Worm (Caenorhabditis elegans): ENCODE data around the gene wdr-5.1.

wdr-5.1 gene

DNA sequence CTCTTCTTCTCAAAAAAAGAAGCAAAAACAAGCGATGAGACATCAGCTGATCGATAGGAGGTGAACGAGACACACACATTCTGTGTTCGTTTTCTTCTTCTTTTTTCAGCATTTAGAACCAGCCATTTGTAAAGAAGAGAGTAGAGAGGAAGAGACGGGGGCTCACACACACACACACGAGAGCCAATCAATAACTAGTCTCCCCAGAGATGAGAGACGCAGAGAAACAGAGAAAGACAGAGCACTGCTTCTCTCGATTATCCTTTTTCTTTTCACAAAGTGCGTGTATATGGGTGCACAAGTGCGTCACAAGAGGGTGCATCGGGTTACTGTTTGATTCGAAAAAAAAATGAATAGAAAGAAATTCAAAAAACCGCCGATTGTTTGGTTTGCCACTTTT lies 27.7 kb upstream of the wdr-5.1 start:
- TF ChIP-seq ces-1 (GFP tag; optimal IDR thresholded peaks at IDR 0.05) (peak; percentile 79), lin-32 (GFP tag; optimal IDR thresholded peaks at IDR 0.05) (no peak), drap-1 (GFP tag; optimal IDR thresholded peaks at IDR 0.05) (no peak), nhr-76 (tag; optimal IDR thresholded peaks at IDR 0.05) (no peak), mep-1 (tag; optimal IDR thresholded peaks at IDR 0.05) (peak; percentile 56), ceh-39 (tag; optimal IDR thresholded peaks at IDR 0.05) (peak; percentile 25), zip-8 (tag; optimal IDR thresholded peaks at IDR 0.05) (no peak), bed-3 (GFP tag; optimal IDR thresholded peaks at IDR 0.05) (no peak), unc-39 (tag; optimal IDR thresholded peaks at IDR 0.05) (no peak), sptf-1 (tag; optimal IDR thresholded peaks at IDR 0.05) (peak; percentile 60), mab-5 (tag; optimal IDR thresholded peaks at IDR 0.05) (no peak), elt-3 (tag; optimal IDR thresholded peaks at IDR 0.05) (no peak), hlh-1 (tag; optimal IDR thresholded peaks at IDR 0.05) (peak; percentile 36), mls-2 (tag; optimal IDR thresholded peaks at IDR 0.05) (peak; percentile 25), unc-120 (tag; optimal IDR thresholded peaks at IDR 0.05; ENCODE audit: poor library complexity, severe bottlenecking) (peak; percentile 77), pha-4 (tag; optimal IDR thresholded peaks at IDR 0.05) (peak; percentile 63), unc-62 (GFP tag; optimal IDR thresholded peaks at IDR 0.05) (no peak), ham-2 (GFP tag; optimal IDR thresholded peaks at IDR 0.05) (no peak)

DNA sequence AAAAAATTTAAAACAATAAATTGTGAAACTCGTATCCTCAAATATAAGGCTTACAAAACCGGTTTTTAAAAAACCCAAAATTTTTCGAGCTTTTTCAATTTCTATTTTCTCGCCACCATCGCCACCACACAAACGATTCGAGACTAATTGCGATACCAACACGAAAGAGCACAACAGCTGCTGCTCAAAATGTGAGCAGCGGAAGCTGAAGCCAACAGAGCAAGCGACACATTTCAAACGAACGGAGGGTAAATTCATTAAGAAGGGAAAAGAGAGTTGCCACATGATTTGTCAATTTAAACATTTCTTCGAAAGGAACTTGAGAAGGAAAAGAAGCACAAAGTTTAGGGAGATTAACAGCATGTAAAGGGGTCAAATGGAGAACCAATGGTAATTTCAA lies 26.0 kb upstream of the wdr-5.1 start:
- TF ChIP-seq hlh-1 (tag; optimal IDR thresholded peaks at IDR 0.05) (peak; percentile 92), ces-1 (GFP tag; optimal IDR thresholded peaks at IDR 0.05) (peak; percentile 87), elt-3 (tag; optimal IDR thresholded peaks at IDR 0.05) (no peak), zip-8 (tag; optimal IDR thresholded peaks at IDR 0.05) (no peak), ceh-43 (GFP tag; optimal IDR thresholded peaks at IDR 0.05) (no peak), bed-3 (GFP tag; optimal IDR thresholded peaks at IDR 0.05) (no peak), nhr-2 (tag; optimal IDR thresholded peaks at IDR 0.05) (no peak), cnd-1 (tag; optimal IDR thresholded peaks at IDR 0.05) (no peak), mep-1 (tag; optimal IDR thresholded peaks at IDR 0.05) (no peak), lin-32 (GFP tag; optimal IDR thresholded peaks at IDR 0.05) (peak; percentile 17), lin-13 (tag; optimal IDR thresholded peaks at IDR 0.05) (no peak), snpc-4 (tag; optimal IDR thresholded peaks at IDR 0.05) (no peak), unc-39 (tag; optimal IDR thresholded peaks at IDR 0.05) (no peak), unc-120 (tag; optimal IDR thresholded peaks at IDR 0.05; ENCODE audit: poor library complexity, severe bottlenecking) (peak; percentile 5), sem-2 (GFP tag; optimal IDR thresholded peaks at IDR 0.05) (no peak), mls-2 (tag; optimal IDR thresholded peaks at IDR 0.05) (no peak), unc-62 (GFP tag; optimal IDR thresholded peaks at IDR 0.05) (peak; percentile 18), flh-1 (GFP tag; optimal IDR thresholded peaks at IDR 0.05) (no peak), nhr-12 (tag; optimal IDR thresholded peaks at IDR 0.05) (no peak), drap-1 (GFP tag; optimal IDR thresholded peaks at IDR 0.05) (no peak), tbx-8 (GFP tag; optimal IDR thresholded peaks at IDR 0.05) (no peak), nhr-237 (tag; optimal IDR thresholded peaks at IDR 0.05) (no peak), pha-4 (tag; optimal IDR thresholded peaks at IDR 0.05) (no peak), nhr-28 (tag; optimal IDR thresholded peaks at IDR 0.05) (no peak), ceh-39 (tag; optimal IDR thresholded peaks at IDR 0.05) (no peak), lsy-2 (tag; optimal IDR thresholded peaks at IDR 0.05) (no peak), ztf-11 (tag; optimal IDR thresholded peaks at IDR 0.05) (no peak), nhr-76 (tag; optimal IDR thresholded peaks at IDR 0.05) (no peak), blmp-1 (tag; optimal IDR thresholded peaks at IDR 0.05) (no peak), elt-1 (tag; optimal IDR thresholded peaks at IDR 0.05; ENCODE audit: borderline replicate concordance, insufficient read depth) (no peak), sptf-1 (tag; optimal IDR thresholded peaks at IDR 0.05) (no peak), mab-5 (tag; optimal IDR thresholded peaks at IDR 0.05) (no peak), M03D4.4 (tag; optimal IDR thresholded peaks at IDR 0.05) (no peak), ceh-83 (GFP tag; optimal IDR thresholded peaks at IDR 0.05) (no peak), ham-2 (GFP tag; optimal IDR thresholded peaks at IDR 0.05) (no peak)

DNA sequence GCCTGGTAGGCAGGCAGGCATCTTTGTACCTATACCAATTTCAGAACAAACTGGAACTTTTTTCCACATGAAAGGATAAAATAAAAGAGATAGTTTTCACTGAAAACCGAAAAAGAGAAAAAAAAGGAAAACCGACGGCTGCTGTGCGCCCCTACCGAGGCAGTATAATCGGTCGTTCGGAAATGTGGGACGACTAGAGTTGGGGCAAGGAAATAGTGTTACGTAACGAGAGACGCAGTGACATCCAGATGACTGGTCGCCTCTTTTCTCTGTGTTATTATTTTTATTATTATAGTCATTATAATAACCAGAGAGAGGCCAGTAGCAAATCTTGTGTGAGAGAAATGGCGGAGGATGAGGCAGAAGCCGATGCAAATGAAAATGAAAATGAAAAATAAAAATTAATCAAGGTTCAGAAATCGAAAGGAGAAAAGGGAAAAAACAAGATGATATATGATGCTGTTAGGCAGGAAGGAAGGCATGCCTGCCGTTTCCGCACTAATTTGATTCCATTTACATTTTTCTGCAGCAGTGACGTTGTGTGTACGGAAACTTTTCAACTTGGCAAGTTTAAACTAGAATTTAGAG lies 23.6 kb upstream of the wdr-5.1 start:
- TF ChIP-seq ces-1 (GFP tag; optimal IDR thresholded peaks at IDR 0.05) (peak; percentile 55), nhr-12 (tag; optimal IDR thresholded peaks at IDR 0.05) (no peak), tbx-8 (GFP tag; optimal IDR thresholded peaks at IDR 0.05) (no peak), unc-120 (tag; optimal IDR thresholded peaks at IDR 0.05; ENCODE audit: poor library complexity, severe bottlenecking) (no peak), blmp-1 (tag; optimal IDR thresholded peaks at IDR 0.05) (peak; percentile 86), hlh-1 (tag; optimal IDR thresholded peaks at IDR 0.05) (no peak), zip-8 (tag; optimal IDR thresholded peaks at IDR 0.05) (no peak), mls-2 (tag; optimal IDR thresholded peaks at IDR 0.05) (peak; percentile 26), sem-2 (GFP tag; optimal IDR thresholded peaks at IDR 0.05) (no peak), nhr-76 (tag; optimal IDR thresholded peaks at IDR 0.05) (no peak), unc-39 (tag; optimal IDR thresholded peaks at IDR 0.05) (no peak), ham-2 (GFP tag; optimal IDR thresholded peaks at IDR 0.05) (no peak)
